Fruit fly (Drosophila melanogaster) whole organism, embryonic: ENCODE results near the gene CG13384.

Source experiments
- CG10267 ChIP-seq: fragments of 200-800 bp; sonication (Bioruptor generic); optimal IDR thresholded peaks from 2 replicates; lab custom pipeline; 2018; ENCODE audit warnings: missing biosample characterization, mild to moderate bottlenecking, missing genetic modification characterization, moderate library complexity
- CG10366 ChIP-seq: fragments of 200-800 bp; sonication (Bioruptor generic); IDR thresholded peaks from 2 replicates; pipeline ENCODE4 v1.3.6; 2022; ENCODE audit warnings: missing biosample characterization, missing genetic modification characterization
- CG11456 ChIP-seq: fragments of 200-800 bp; sonication (Bioruptor generic); IDR thresholded peaks from 3 replicates; pipeline ENCODE4 v1.3.6; 2022; ENCODE audit warnings: missing biosample characterization, missing genetic modification characterization
- CG11560 ChIP-seq: fragments of 200-800 bp; sonication (Bioruptor generic); IDR thresholded peaks from 3 replicates; pipeline ENCODE4 v1.3.6; 2022; ENCODE audit warnings: missing biosample characterization, missing genetic modification characterization
- CG13775 ChIP-seq: fragments of 200-800 bp; sonication (Bioruptor generic); optimal IDR thresholded peaks from 3 replicates; lab custom pipeline; 2017; ENCODE audit warnings: missing biosample characterization, mild to moderate bottlenecking, missing genetic modification characterization
- CG13894 ChIP-seq: fragments of 200-800 bp; sonication (Bioruptor generic); optimal IDR thresholded peaks from 3 replicates; lab custom pipeline; 2018; ENCODE audit warnings: missing biosample characterization, mild to moderate bottlenecking, missing genetic modification characterization, moderate library complexity
- CG14014 ChIP-seq: fragments of 200-800 bp; sonication (Bioruptor generic); IDR thresholded peaks from 2 replicates; pipeline ENCODE4 v1.3.6; 2022; ENCODE audit warnings: missing biosample characterization, missing genetic modification characterization
- CG1529 ChIP-seq: fragments of 200-800 bp; sonication (Bioruptor generic); optimal IDR thresholded peaks from 3 replicates; lab custom pipeline; 2018; ENCODE audit warnings: missing biosample characterization, missing genetic modification characterization
- CG15479 ChIP-seq: fragments of 200-800 bp; sonication (Bioruptor generic); optimal IDR thresholded peaks from 3 replicates; lab custom pipeline; 2019; ENCODE audit warnings: missing biosample characterization, mild to moderate bottlenecking, missing genetic modification characterization, moderate library complexity
- CG2120 ChIP-seq: fragments of 200-800 bp; sonication (Bioruptor generic); optimal IDR thresholded peaks from 3 replicates; lab custom pipeline; 2016; ENCODE audit warnings: missing biosample characterization, missing genetic modification characterization
- CG3065 ChIP-seq: fragments of 200-800 bp; sonication (Bioruptor generic); optimal IDR thresholded peaks from 2 replicates; lab custom pipeline; 2016; ENCODE audit warnings: missing biosample characterization, missing genetic modification characterization
- CG3163 ChIP-seq: fragments of 200-800 bp; sonication (Bioruptor generic); optimal IDR thresholded peaks from 3 replicates; lab custom pipeline; 2016; ENCODE audit warnings: missing biosample characterization, missing genetic modification characterization
- CG32767 ChIP-seq: fragments of 200-800 bp; sonication (Bioruptor generic); IDR thresholded peaks from 2 replicates; pipeline ENCODE4 v1.3.6; 2022; ENCODE audit warnings: missing biosample characterization, missing genetic modification characterization
- CG3407 ChIP-seq: fragments of 200-800 bp; sonication (Bioruptor generic); optimal IDR thresholded peaks from 2 replicates; lab custom pipeline; 2018; ENCODE audit warnings: missing biosample characterization, mild to moderate bottlenecking, missing genetic modification characterization
- CG34224 ChIP-seq: fragments of 200-800 bp; sonication (Bioruptor generic); IDR thresholded peaks from 3 replicates; pipeline ENCODE4 v1.3.6; 2022; ENCODE audit warnings: missing biosample characterization, missing genetic modification characterization; ENCODE audit not compliant: partially characterized antibody
- CG6791 ChIP-seq: fragments of 200-800 bp; sonication (Bioruptor generic); IDR thresholded peaks from 3 replicates; pipeline ENCODE4 v1.3.6; 2022; ENCODE audit warnings: missing biosample characterization, missing genetic modification characterization; ENCODE audit not compliant: partially characterized antibody
- CG7786 ChIP-seq: fragments of 200-800 bp; sonication (Bioruptor generic); optimal IDR thresholded peaks from 2 replicates; lab custom pipeline; 2016; ENCODE audit warnings: missing biosample characterization, missing genetic modification characterization
- CG8089 ChIP-seq: fragments of 200-800 bp; sonication (Bioruptor generic); optimal IDR thresholded peaks from 3 replicates; lab custom pipeline; 2016; ENCODE audit warnings: missing biosample characterization, missing genetic modification characterization
- CG8281 ChIP-seq: fragments of 200-800 bp; sonication (Bioruptor generic); optimal IDR thresholded peaks from 2 replicates; lab custom pipeline; 2018; ENCODE audit warnings: missing biosample characterization, mild to moderate bottlenecking, missing genetic modification characterization, moderate library complexity
- CG9609 ChIP-seq: fragments of 200-800 bp; sonication (Bioruptor generic); optimal IDR thresholded peaks from 3 replicates; lab custom pipeline; 2016; ENCODE audit warnings: missing biosample characterization, missing genetic modification characterization
- CG9932 ChIP-seq: fragments of 200-800 bp; sonication (Bioruptor generic); IDR thresholded peaks from 2 replicates; pipeline ENCODE4 v1.3.6; 2022; ENCODE audit warnings: missing biosample characterization, missing genetic modification characterization
- CkIIα-i1 ChIP-seq: fragments of 200-800 bp; sonication (Bioruptor generic); IDR thresholded peaks from 2 replicates; pipeline ENCODE4 v1.3.6; 2022; ENCODE audit warnings: missing biosample characterization, missing genetic modification characterization
- D ChIP-seq, 2 experiments: fragments of 200-800 bp in 1 of 2; fragments of >200 bp in 1 of 2; sonication (Bioruptor generic) in 1 of 2; optimal IDR thresholded peaks; 2 replicates in 1 of 2; 3 replicates in 1 of 2; lab custom pipeline; 2017; ENCODE audit warnings: mild to moderate bottlenecking in 1 of 2, missing biosample characterization in 1 of 2, missing genetic modification characterization in 1 of 2, missing genetic modification reagents in 1 of 2
- Dbx ChIP-seq: fragments of 200-800 bp; sonication (Bioruptor generic); IDR thresholded peaks from 3 replicates; pipeline ENCODE4 v1.3.6; 2022; ENCODE audit warnings: missing biosample characterization, missing genetic modification characterization
- Dip2 ChIP-seq: fragments of 200-800 bp; sonication (Bioruptor generic); IDR thresholded peaks from 2 replicates; pipeline ENCODE4 v1.3.6; 2022; ENCODE audit warnings: missing biosample characterization, missing genetic modification characterization
- Doc3 ChIP-seq: fragments of 200-800 bp; sonication (Bioruptor generic); IDR thresholded peaks from 3 replicates; pipeline ENCODE4 v1.3.6; 2022; ENCODE audit warnings: missing biosample characterization, missing genetic modification characterization; ENCODE audit not compliant: partially characterized antibody
- Eip74EF ChIP-seq, 2 experiments: fragments of 200-800 bp in 1 of 2; fragments of >200 bp in 1 of 2; sonication (Bioruptor generic) in 1 of 2; optimal IDR thresholded peaks; 2 replicates each; lab custom pipeline; 2017 to 2019; ENCODE audit warnings: missing biosample characterization in 2 of 2, missing genetic modification characterization in 2 of 2, mild to moderate bottlenecking in 1 of 2, moderate library complexity in 1 of 2
- Ets97D ChIP-seq: fragments of 200-800 bp; sonication (Bioruptor generic); optimal IDR thresholded peaks from 3 replicates; lab custom pipeline; 2016; ENCODE audit warnings: missing biosample characterization, missing genetic modification characterization
- GATAe ChIP-seq: fragments of 200-800 bp; sonication (Bioruptor generic); conservative IDR thresholded peaks from 2 replicates; pipeline ENCODE4 v1.3.6; 2022; ENCODE audit warnings: missing biosample characterization, missing genetic modification characterization
- H2.0 ChIP-seq: fragments of 200-800 bp; sonication (Bioruptor generic); IDR thresholded peaks from 2 replicates; pipeline ENCODE4 v1.3.6; 2022; ENCODE audit warnings: missing biosample characterization, missing genetic modification characterization
- Hr39 ChIP-seq: fragments of >200 bp; optimal IDR thresholded peaks from 2 replicates; lab custom pipeline; 2017
- Lim3 ChIP-seq: fragments of 200-800 bp; sonication (Bioruptor generic); IDR thresholded peaks from 2 replicates; pipeline ENCODE4 v1.3.6; 2022; ENCODE audit warnings: missing biosample characterization, missing genetic modification characterization
- Mrtf ChIP-seq: fragments of 200-800 bp; sonication (Bioruptor generic); IDR thresholded peaks from 3 replicates; pipeline ENCODE4 v1.3.6; 2022; ENCODE audit warnings: missing biosample characterization, missing genetic modification characterization
- PHDP ChIP-seq: fragments of 200-800 bp; sonication (Bioruptor generic); optimal IDR thresholded peaks from 3 replicates; lab custom pipeline; 2018; ENCODE audit warnings: missing biosample characterization, mild to moderate bottlenecking, missing genetic modification characterization, moderate library complexity
- Tbp ChIP-seq: fragments of >200 bp; optimal IDR thresholded peaks from 2 replicates; lab custom pipeline; 2018; ENCODE audit warnings: missing biosample characterization, missing genetic modification characterization
- ac ChIP-seq: fragments of 200-800 bp; sonication (Bioruptor generic); optimal IDR thresholded peaks from 3 replicates; lab custom pipeline; 2017; ENCODE audit warnings: missing biosample characterization, mild to moderate bottlenecking, missing genetic modification characterization
- al ChIP-seq: fragments of 200-800 bp; sonication (Bioruptor generic); IDR thresholded peaks from 2 replicates; pipeline ENCODE4 v1.3.6; 2022; ENCODE audit warnings: missing biosample characterization, missing genetic modification characterization
- bowl ChIP-seq: fragments of 200-800 bp; sonication (Bioruptor generic); IDR thresholded peaks from 2 replicates; pipeline ENCODE4 v1.3.6; 2022; ENCODE audit warnings: missing biosample characterization, missing genetic modification characterization
- br ChIP-seq: fragments of >200 bp; optimal IDR thresholded peaks from 2 replicates; lab custom pipeline; 2017
- cad ChIP-seq: fragments of >200 bp; optimal IDR thresholded peaks from 2 replicates; lab custom pipeline; 2017; ENCODE audit warnings: missing biosample characterization, missing genetic modification characterization
- croc ChIP-seq: fragments of 200-800 bp; sonication (Bioruptor generic); conservative IDR thresholded peaks from 3 replicates; pipeline ENCODE4 v1.3.6; 2022; ENCODE audit warnings: missing biosample characterization, missing genetic modification characterization
- luna ChIP-seq: fragments of 200-800 bp; sonication (Bioruptor generic); optimal IDR thresholded peaks from 2 replicates; lab custom pipeline; 2016; ENCODE audit warnings: missing biosample characterization, missing genetic modification characterization
- nau ChIP-seq: fragments of 200-800 bp; sonication (Bioruptor generic); optimal IDR thresholded peaks from 3 replicates; lab custom pipeline; 2017; ENCODE audit warnings: missing biosample characterization, mild to moderate bottlenecking, missing genetic modification characterization, missing genetic modification reagents
- sens ChIP-seq: fragments of 200-800 bp; sonication (Bioruptor generic); peaks from one replicate; lab custom pipeline; 2016; ENCODE audit warnings: missing biosample characterization, missing genetic modification characterization
- slp2 ChIP-seq: fragments of 200-800 bp; sonication (Bioruptor generic); optimal IDR thresholded peaks from 2 replicates; lab custom pipeline; 2016; ENCODE audit warnings: missing biosample characterization, missing genetic modification characterization
- tap ChIP-seq: fragments of 200-800 bp; optimal IDR thresholded peaks from 3 replicates; lab custom pipeline; 2019; ENCODE audit warnings: missing biosample characterization, mild to moderate bottlenecking, missing genetic modification characterization, moderate library complexity
- twi ChIP-seq: fragments of 200-800 bp; optimal IDR thresholded peaks from 2 replicates; lab custom pipeline; 2019; ENCODE audit warnings: missing biosample characterization, mild to moderate bottlenecking, missing genetic modification characterization, moderate library complexity
- vvl ChIP-seq: fragments of 200-800 bp; sonication (Bioruptor generic); IDR thresholded peaks from 2 replicates; pipeline ENCODE4 v1.3.6; 2022; ENCODE audit warnings: missing biosample characterization, missing genetic modification characterization
- zen ChIP-seq: fragments of 200-800 bp; sonication (Bioruptor generic); optimal IDR thresholded peaks from 3 replicates; lab custom pipeline; 2018; ENCODE audit warnings: missing biosample characterization, mild to moderate bottlenecking, missing genetic modification characterization, moderate library complexity
- zfh1 ChIP-seq: fragments of 200-800 bp; sonication (Bioruptor generic); IDR thresholded peaks from 3 replicates; pipeline ENCODE4 v1.3.6; 2022; ENCODE audit warnings: missing biosample characterization, missing genetic modification characterization

CG13384 gene

DNA sequence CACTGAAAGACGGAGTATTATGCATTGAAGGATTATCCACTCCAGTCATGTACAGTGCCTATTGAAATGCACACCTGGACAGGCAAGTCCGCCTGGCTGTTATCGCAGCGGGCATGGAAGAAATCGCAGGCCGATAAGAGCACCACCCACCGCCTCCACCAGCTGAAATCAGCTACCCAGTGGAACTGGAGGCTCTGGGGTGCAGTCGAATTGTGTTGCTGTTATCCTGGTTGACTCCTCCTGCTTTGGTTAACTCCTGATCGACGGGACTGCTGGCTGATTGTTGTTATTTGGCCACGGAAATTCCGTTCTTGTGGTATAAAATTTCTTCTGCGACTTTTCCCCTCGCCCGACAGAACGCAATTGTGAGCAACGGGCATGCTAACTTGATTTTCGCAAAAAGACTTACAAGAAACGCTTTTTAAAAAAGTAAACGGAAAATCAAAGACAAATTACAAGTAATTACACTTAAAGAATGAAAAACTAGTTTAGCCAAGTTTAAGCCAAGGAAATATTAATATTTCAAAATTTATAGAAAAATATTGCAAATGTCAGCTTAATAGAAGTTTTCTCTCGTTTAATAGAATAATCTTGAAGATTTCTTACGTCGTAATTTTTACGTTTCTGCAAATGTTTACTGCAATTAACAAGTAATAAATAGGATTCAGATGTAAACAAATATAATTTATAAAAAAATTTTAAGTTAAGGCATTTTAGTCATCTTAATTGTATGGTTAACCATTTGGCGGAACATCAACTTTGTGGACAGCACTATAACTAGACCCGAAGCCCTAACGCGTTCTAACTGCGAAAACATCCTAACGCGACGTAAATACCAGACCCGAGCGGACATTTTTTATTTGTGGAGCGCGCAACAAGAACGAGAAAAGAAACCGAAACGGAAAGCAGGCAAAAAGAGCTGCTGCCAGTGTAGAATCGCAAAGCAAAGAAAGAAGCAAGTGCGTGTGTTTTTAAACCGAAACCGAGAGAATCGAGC lies 30.9 kb downstream of the CG13384 start, which contains the start of the genes CG13398 and Akap200 (continued):
- TF ChIP-seq bowl (GFP tag; lab: Robert Waterston, UW) (no peak), CG3407 (GFP tag; lab: Kevin White, UChicago) (no peak), GATAe (GFP tag; lab: Robert Waterston, UW) (no peak), Dbx (no peak), zfh1 (no peak), CG1529 (GFP tag; lab: Kevin White, UChicago) (no peak), CG3163 (no peak), CG7786 (peak; percentile 4), nau (no peak), Lim3 (GFP tag; lab: Robert Waterston, UW) (no peak), CG10267 (tag; lab: Kevin White, UChicago) (peak; percentile 47), CG9932 (GFP tag; lab: Robert Waterston, UW) (peak; percentile 55), CG9609 (GFP tag; lab: Kevin White, UChicago) (no peak), Dip2 (GFP tag; lab: Robert Waterston, UW) (no peak), CG8281 (tag; lab: Kevin White, UChicago) (no peak), vvl (GFP tag; lab: Robert Waterston, UW) (no peak; the same call in none of the 2 replicates), br (no peak), Mrtf (GFP tag; lab: Robert Waterston, UW) (no peak), twi (no peak), CG14014 (GFP tag; lab: Robert Waterston, UW) (no peak), Tbp (GFP tag; lab: Kevin White, UChicago) (peak; percentile 79), CG11456 (GFP tag; lab: Robert Waterston, UW) (peak; percentile 54; the same call in 1 of the 3 replicates), CG2120 (GFP tag; lab: Kevin White, UChicago) (peak; percentile 48), CG34224 (no peak), CG13894 (tag; lab: Kevin White, UChicago) (no peak), CG3065 (GFP tag; lab: Kevin White, UChicago) (no peak), cad (no peak), slp2 (GFP tag; lab: Kevin White, UChicago) (no peak), CG15479 (GFP tag; lab: Kevin White, UChicago) (peak; percentile 20), CkIIα-i1 (GFP tag; lab: Robert Waterston, UW) (no peak), luna (GFP tag; lab: Kevin White, UChicago) (no peak), CG10366 (no peak), PHDP (tag; lab: Kevin White, UChicago) (no peak), Doc3 (no peak), CG8089 (GFP tag; lab: Kevin White, UChicago) (no peak), CG6791 (no peak), al (no peak), croc (GFP tag; lab: Robert Waterston, UW) (no peak; the same call in 2 of the 3 replicates), tap (tag; lab: Kevin White, UChicago) (no peak), CG32767 (GFP tag; lab: Robert Waterston, UW) (no peak; the same call in 1 of the 2 replicates), zen (peak; percentile 19), Eip74EF (GFP tag; optimal IDR thresholded peaks at IDR 0.05; lab: Kevin White, UChicago) (no peak), CG13775 (GFP tag; lab: Kevin White, UChicago) (peak; percentile 59), Ets97D (GFP tag; lab: Kevin White, UChicago) (peak; percentile 36), CG11560 (tag; lab: Robert Waterston, UW) (no peak), ac (GFP tag; lab: Kevin White, UChicago) (no peak), sens (peak; percentile 90), D (optimal IDR thresholded peaks at IDR 0.05; lab: Kevin White, UChicago) (no peak), D (GFP tag; optimal IDR thresholded peaks at IDR 0.05; lab: Kevin White, UChicago) (no peak), Hr39 (lab: Kevin White, UChicago) (no peak), H2.0 (GFP tag; lab: Robert Waterston, UW) (no peak)
